Fruit fly (Drosophila melanogaster) whole organism, wandering third instar larva: ENCODE results near the gene PGRP-LA.
A peak's percentile ranks its signal among the peaks of the same experiment; 100 is the strongest.

Experiments used
- Abd-B ChIP-seq: fragments of >200 bp; optimal IDR thresholded peaks from 2 replicates; lab custom pipeline; 2017; ENCODE audit warnings: missing biosample characterization, missing genetic modification characterization
- CG32264 ChIP-seq: fragments of 200-800 bp; sonication (Bioruptor generic); optimal IDR thresholded peaks from 2 replicates; lab custom pipeline; 2016; ENCODE audit warnings: missing biosample characterization, missing genetic modification characterization
- CG9705 ChIP-seq: fragments of 200-800 bp; sonication (Bioruptor generic); optimal IDR thresholded peaks from 2 replicates; lab custom pipeline; 2018; ENCODE audit warnings: missing biosample characterization, mild to moderate bottlenecking, missing genetic modification characterization
- CrebA ChIP-seq: fragments of 200-800 bp; sonication (Bioruptor generic); optimal IDR thresholded peaks from 2 replicates; lab custom pipeline; 2016; ENCODE audit warnings: missing biosample characterization, mild to moderate bottlenecking, missing genetic modification characterization, borderline replicate concordance
- Dfd ChIP-seq: fragments of >200 bp; optimal IDR thresholded peaks from 2 replicates; lab custom pipeline; 2017; ENCODE audit warnings: missing biosample characterization, missing genetic modification characterization
- Dif ChIP-seq: fragments of 200-275, 200-300 bp; sonication (Bioruptor generic); optimal IDR thresholded peaks from 2 replicates; lab custom pipeline; 2018; ENCODE audit warnings: missing biosample characterization, missing genetic modification characterization; ENCODE audit not compliant: partially characterized antibody
- GATAd ChIP-seq: sonication (Bioruptor generic); optimal IDR thresholded peaks from 2 replicates; lab custom pipeline; 2016; ENCODE audit warnings: missing biosample characterization, missing genetic modification characterization
- HLH106 ChIP-seq: fragments of 200-800 bp; optimal IDR thresholded peaks from 3 replicates; lab custom pipeline; 2019; ENCODE audit warnings: missing biosample characterization, mild to moderate bottlenecking, missing genetic modification characterization, moderate library complexity
- Hnf4 ChIP-seq: fragments of 200-800 bp; sonication (Bioruptor generic); optimal IDR thresholded peaks from 2 replicates; lab custom pipeline; 2016; ENCODE audit warnings: missing biosample characterization, mild to moderate bottlenecking, missing genetic modification characterization
- Hr78 ChIP-seq: fragments of >200 bp; optimal IDR thresholded peaks from 2 replicates; lab custom pipeline; 2017; ENCODE audit warnings: missing biosample characterization, missing genetic modification characterization
- Hr83 ChIP-seq: fragments of 200-300 bp; sonication (Bioruptor generic); optimal IDR thresholded peaks from 2 replicates; lab custom pipeline; 2016; ENCODE audit warnings: missing biosample characterization, mild to moderate bottlenecking, missing genetic modification characterization, moderate library complexity; ENCODE audit not compliant: poor library complexity, severe bottlenecking
- Jra ChIP-seq: sonication (Bioruptor generic); optimal IDR thresholded peaks from 2 replicates; lab custom pipeline; 2016; ENCODE audit warnings: missing biosample characterization, missing genetic modification characterization
- Mio ChIP-seq: sonication (Bioruptor generic); optimal IDR thresholded peaks from 2 replicates; lab custom pipeline; 2016; ENCODE audit warnings: missing biosample characterization, missing genetic modification characterization
- Myc ChIP-seq: fragments of >200 bp; optimal IDR thresholded peaks from 2 replicates; lab custom pipeline; 2017
- N ChIP-seq: fragments of >200 bp; optimal IDR thresholded peaks from 2 replicates; lab custom pipeline; 2018; ENCODE audit warnings: missing biosample characterization, missing external identifiers, missing genetic modification characterization
- OdsH ChIP-seq: fragments of 200-800 bp; sonication (Bioruptor generic); optimal IDR thresholded peaks from 2 replicates; lab custom pipeline; 2016; ENCODE audit warnings: missing biosample characterization, mild to moderate bottlenecking, missing genetic modification characterization
- Rel ChIP-seq, 2 experiments: fragments of 200-800 bp; sonication (Bioruptor generic) in 1 of 2; optimal IDR thresholded peaks; 2 replicates in 1 of 2; 3 replicates in 1 of 2; lab custom pipeline; 2016 to 2019; ENCODE audit warnings: mild to moderate bottlenecking in 2 of 2, missing biosample characterization in 2 of 2, missing genetic modification characterization in 2 of 2, moderate library complexity in 1 of 2
- Sp1 ChIP-seq: fragments of 200-800 bp; sonication (Bioruptor generic); optimal IDR thresholded peaks from 3 replicates; lab custom pipeline; 2019; ENCODE audit warnings: missing biosample characterization, mild to moderate bottlenecking, missing genetic modification characterization, moderate library complexity
- Vsx2 ChIP-seq: fragments of 200-300, 225-300 bp; sonication (Bioruptor generic); optimal IDR thresholded peaks from 2 replicates; lab custom pipeline; 2018; ENCODE audit warnings: missing biosample characterization, missing genetic modification characterization; ENCODE audit not compliant: partially characterized antibody
- br ChIP-seq: fragments of 200-800 bp; sonication (Bioruptor generic); optimal IDR thresholded peaks from 2 replicates; lab custom pipeline; 2016; ENCODE audit warnings: missing biosample characterization, missing genetic modification characterization
- brk ChIP-seq: fragments of 200-800 bp; sonication (Bioruptor generic); optimal IDR thresholded peaks from 2 replicates; lab custom pipeline; 2016; ENCODE audit warnings: missing biosample characterization, mild to moderate bottlenecking, missing genetic modification characterization
- dl ChIP-seq, 2 experiments: fragments of 175-275, 200-275 bp in 1 of 2; fragments of 200-275 bp in 1 of 2; sonication (Bioruptor generic); optimal IDR thresholded peaks; lab custom pipeline; 2018; ENCODE audit warnings: mild to moderate bottlenecking in 2 of 2, missing biosample characterization in 2 of 2, missing genetic modification characterization in 2 of 2, moderate library complexity in 2 of 2; ENCODE audit not compliant: partially characterized antibody in 2 of 2, insufficient read depth in 1 of 2
- dmrt93B ChIP-seq: fragments of 200-800 bp; sonication (Bioruptor generic); optimal IDR thresholded peaks from 2 replicates; lab custom pipeline; 2018; ENCODE audit warnings: missing biosample characterization, mild to moderate bottlenecking, missing genetic modification characterization
- dsf ChIP-seq: sonication (Bioruptor generic); optimal IDR thresholded peaks from 2 replicates; lab custom pipeline; 2016; ENCODE audit warnings: missing biosample characterization, missing genetic modification characterization, borderline replicate concordance
- ey ChIP-seq: fragments of 200-800 bp; sonication (Bioruptor generic); optimal IDR thresholded peaks from 2 replicates; lab custom pipeline; 2016; ENCODE audit warnings: missing biosample characterization, missing genetic modification characterization
- foxo ChIP-seq, 2 experiments: fragments of 200-800 bp; sonication (Bioruptor generic); optimal IDR thresholded peaks; 2 replicates in 1 of 2; 3 replicates in 1 of 2; lab custom pipeline; 2016 to 2017; ENCODE audit warnings: missing biosample characterization in 2 of 2, missing genetic modification characterization in 2 of 2
- fru ChIP-seq: fragments of 200-800 bp; sonication (Bioruptor generic); optimal IDR thresholded peaks from 3 replicates; lab custom pipeline; 2016; ENCODE audit warnings: missing biosample characterization, mild to moderate bottlenecking, missing genetic modification characterization
- h ChIP-seq: fragments of 200-800 bp; sonication (Bioruptor generic); optimal IDR thresholded peaks from 3 replicates; lab custom pipeline; 2016; ENCODE audit warnings: missing biosample characterization, mild to moderate bottlenecking, missing genetic modification characterization
- jim ChIP-seq: fragments of 175-275, 200-325 bp; sonication (Bioruptor generic); optimal IDR thresholded peaks from 2 replicates; lab custom pipeline; 2016; ENCODE audit warnings: missing biosample characterization, mild to moderate bottlenecking, missing genetic modification characterization
- lola ChIP-seq: fragments of >200 bp; optimal IDR thresholded peaks from 2 replicates; lab custom pipeline; 2017; ENCODE audit warnings: missing biosample characterization, missing genetic modification characterization
- pan ChIP-seq: fragments of >200 bp; optimal IDR thresholded peaks from 2 replicates; lab custom pipeline; 2017
- psq ChIP-seq: fragments of 200-800 bp; sonication (Bioruptor generic); optimal IDR thresholded peaks from 3 replicates; lab custom pipeline; 2017; ENCODE audit warnings: missing biosample characterization, mild to moderate bottlenecking, missing genetic modification characterization, moderate library complexity
- rgr ChIP-seq: fragments of 200-800 bp; sonication (Bioruptor generic); optimal IDR thresholded peaks from 3 replicates; lab custom pipeline; 2016; ENCODE audit warnings: missing biosample characterization, mild to moderate bottlenecking, missing genetic modification characterization
- sage ChIP-seq: fragments of 200-800 bp; sonication (Bioruptor generic); optimal IDR thresholded peaks from 2 replicates; lab custom pipeline; 2016; ENCODE audit warnings: missing biosample characterization, mild to moderate bottlenecking, missing genetic modification characterization
- sv ChIP-seq: fragments of 200-800 bp; sonication (Bioruptor generic); optimal IDR thresholded peaks from 3 replicates; lab custom pipeline; 2016; ENCODE audit warnings: missing biosample characterization, missing genetic modification characterization
- tai ChIP-seq: sonication (Bioruptor generic); optimal IDR thresholded peaks from 2 replicates; lab custom pipeline; 2016; ENCODE audit warnings: missing biosample characterization, missing genetic modification characterization
- usp ChIP-seq: fragments of >200 bp; optimal IDR thresholded peaks from 2 replicates; lab custom pipeline; 2017; ENCODE audit warnings: missing biosample characterization, missing genetic modification characterization
- woc ChIP-seq: sonication (Bioruptor generic); optimal IDR thresholded peaks from 2 replicates; lab custom pipeline; 2016; ENCODE audit warnings: missing biosample characterization, mild to moderate bottlenecking, missing genetic modification characterization

The PGRP-LA gene

DNA sequence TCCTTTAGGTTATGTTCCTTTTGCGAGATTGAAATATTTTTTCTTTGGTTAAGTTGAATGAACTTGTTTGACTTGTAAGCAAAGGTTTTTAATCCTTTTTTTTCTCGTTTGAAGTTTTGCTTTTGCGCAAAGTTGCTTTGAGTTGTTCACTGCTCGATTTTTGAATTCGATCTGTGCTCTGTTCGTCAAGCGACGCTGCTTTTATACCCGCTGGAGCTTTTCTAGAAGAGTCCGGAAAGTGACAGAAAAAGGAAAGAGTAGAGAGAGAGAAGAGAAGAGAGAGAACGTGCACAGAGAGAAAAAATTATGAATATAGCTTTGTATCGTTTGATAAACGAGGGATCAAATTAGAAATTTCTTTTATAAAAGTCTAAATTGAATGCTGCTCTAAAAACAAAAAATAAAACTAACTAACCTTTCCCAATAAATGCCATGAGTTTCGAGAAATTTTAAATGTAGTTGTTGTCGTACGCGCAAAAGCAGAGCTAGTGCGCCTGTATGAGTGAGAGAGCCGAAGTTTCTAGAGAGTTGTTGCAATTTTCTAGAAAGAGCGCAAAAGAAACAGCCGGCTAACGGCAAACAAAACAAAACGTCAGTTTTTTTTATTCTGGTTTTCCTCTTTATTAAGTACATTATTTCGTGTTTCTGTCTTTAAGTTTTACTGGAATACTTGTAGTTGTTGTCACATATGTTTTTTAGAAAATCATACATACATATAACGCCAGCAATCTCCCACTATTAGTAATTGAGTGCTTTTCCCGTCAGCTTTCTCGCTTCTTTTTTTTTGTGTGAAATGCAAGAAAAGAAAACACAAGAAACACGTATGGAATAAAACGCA, 43.3 kb downstream of the PGRP-LA start, which contains the start of gene Hsp26 (continued):
- no peak for TF ChIP-seq tai
- peak; percentile 95 for TF ChIP-seq fru
- peak; percentile 30 for TF ChIP-seq Mio

DNA sequence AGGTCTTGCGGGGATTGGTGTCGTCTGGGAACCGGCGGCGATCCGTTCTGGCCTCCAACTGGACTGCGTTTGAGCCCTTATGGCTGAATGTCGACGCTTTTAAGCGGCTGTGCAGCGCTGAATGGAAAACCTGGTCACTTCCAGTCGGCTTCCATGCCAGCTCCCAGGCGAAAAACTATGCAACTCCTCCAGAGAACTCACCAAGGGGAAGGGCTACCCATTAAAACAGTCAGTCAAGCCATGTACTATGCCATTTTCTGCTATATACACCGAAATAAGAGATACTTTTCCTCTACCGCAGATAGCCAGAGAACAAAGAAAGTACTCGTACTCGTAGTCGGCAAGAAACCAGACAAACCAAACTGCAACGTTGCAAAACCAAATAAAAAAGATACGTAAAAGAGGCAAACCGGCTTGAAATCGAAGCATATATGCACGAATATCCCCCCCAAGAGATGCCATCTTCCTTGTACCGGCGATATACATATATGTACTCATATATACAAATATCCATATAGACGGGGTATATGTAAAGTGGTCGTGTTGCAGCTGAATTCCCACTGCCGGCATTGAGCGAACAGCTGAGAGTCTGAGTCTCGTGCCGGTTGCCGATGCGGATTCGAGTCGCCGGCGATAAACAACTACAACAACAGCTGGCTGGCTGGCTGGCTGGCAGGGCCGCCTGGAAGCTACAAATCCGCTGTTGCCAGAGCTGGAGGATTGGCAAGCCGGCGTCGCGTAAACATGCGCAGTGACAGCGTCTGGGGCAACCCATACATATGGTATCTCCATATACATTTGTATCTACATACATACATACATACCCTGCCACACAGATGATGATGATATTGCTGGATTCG, 45.6 kb downstream of the PGRP-LA start, which contains the start of gene Hsp67Ba:
TSS of gene Hsp67Ba (minus strand) at position 51 of the 860 bp plus-strand sequence.
- TF ChIP-seq Rel (GFP tag; optimal IDR thresholded peaks at IDR 0.05; lab: Kevin White, UChicago): no peak
- no peak for TF ChIP-seq Rel (tag; optimal IDR thresholded peaks at IDR 0.05; lab: Kevin White, UChicago)
- TF ChIP-seq woc (GFP tag; lab: Kevin White, UChicago): peak; percentile 11
- TF ChIP-seq ey (GFP tag; lab: Kevin White, UChicago): no peak
- TF ChIP-seq Hr78: no peak
- no peak for TF ChIP-seq Vsx2 (GFP tag; lab: Kevin White, UChicago)
- no peak for TF ChIP-seq usp (GFP tag; lab: Kevin White, UChicago)
- no peak for TF ChIP-seq N (GFP tag; lab: Kevin White, UChicago)
- TF ChIP-seq rgr (GFP tag; lab: Kevin White, UChicago): no peak
- TF ChIP-seq Hnf4 (GFP tag; lab: Kevin White, UChicago): no peak
- TF ChIP-seq psq: peak; percentile 49
- TF ChIP-seq lola (GFP tag; lab: Kevin White, UChicago): no peak
- TF ChIP-seq Mio: no peak
- no peak for TF ChIP-seq HLH106
- TF ChIP-seq Hr83 (GFP tag; lab: Kevin White, UChicago): peak; percentile 26
- TF ChIP-seq OdsH (GFP tag; lab: Kevin White, UChicago): no peak
- TF ChIP-seq tai: no peak
- no peak for TF ChIP-seq sage (GFP tag; lab: Kevin White, UChicago)
- no peak for TF ChIP-seq dmrt93B (GFP tag; lab: Kevin White, UChicago)
- no peak for TF ChIP-seq br
- no peak for TF ChIP-seq brk
- no peak for TF ChIP-seq dsf (GFP tag; lab: Kevin White, UChicago)
- TF ChIP-seq fru: peak; percentile 22
- peak; percentile 51 for TF ChIP-seq CrebA (GFP tag; lab: Kevin White, UChicago)
- TF ChIP-seq Sp1 (GFP tag; lab: Kevin White, UChicago): no peak
- TF ChIP-seq h: no peak
- TF ChIP-seq Dif: peak; percentile 51

DNA sequence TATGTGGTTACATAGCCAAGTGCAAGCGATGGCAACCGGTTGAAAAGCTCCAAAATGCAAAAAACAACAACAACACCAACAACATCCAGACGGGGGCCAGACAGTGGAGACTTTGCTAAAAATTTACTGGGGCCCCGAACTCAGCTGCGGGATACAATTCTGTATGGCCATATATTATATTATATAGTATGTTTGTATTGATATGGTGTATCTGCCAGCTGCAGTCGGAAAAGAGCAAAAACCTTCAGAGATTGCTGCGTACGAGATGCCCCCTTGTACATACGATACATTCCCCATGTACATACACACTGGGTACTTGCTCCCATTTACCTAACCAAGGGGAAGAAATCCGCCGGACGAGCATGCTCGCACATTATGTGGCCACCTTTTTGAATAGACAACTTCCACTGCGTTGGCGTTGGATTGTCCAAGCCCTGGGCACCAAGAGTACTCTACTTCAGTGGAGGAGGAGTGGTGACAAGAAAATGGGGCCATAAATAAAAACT, 46.3 kb downstream of the PGRP-LA start:
- peak; percentile 6 for TF ChIP-seq woc (GFP tag; lab: Kevin White, UChicago)
- no peak for TF ChIP-seq Vsx2 (GFP tag; lab: Kevin White, UChicago)
- no peak for TF ChIP-seq Hr83 (GFP tag; lab: Kevin White, UChicago)
- TF ChIP-seq h: no peak
- no peak for TF ChIP-seq GATAd (GFP tag; lab: Kevin White, UChicago)
- no peak for TF ChIP-seq Abd-B (GFP tag; lab: Kevin White, UChicago)
- TF ChIP-seq br: no peak
- no peak for TF ChIP-seq pan
- TF ChIP-seq CG32264 (GFP tag; lab: Kevin White, UChicago): no peak
- TF ChIP-seq Dfd: no peak
- TF ChIP-seq Rel (GFP tag; optimal IDR thresholded peaks at IDR 0.05; lab: Kevin White, UChicago): no peak
- peak; percentile 70 for TF ChIP-seq Rel (tag; optimal IDR thresholded peaks at IDR 0.05; lab: Kevin White, UChicago)
- no peak for TF ChIP-seq foxo (GFP tag; optimal IDR thresholded peaks at IDR 0.05; lab: Kevin White, UChicago)
- no peak for TF ChIP-seq Mio
- TF ChIP-seq fru: no peak
- TF ChIP-seq sv (GFP tag; lab: Kevin White, UChicago): no peak
- TF ChIP-seq OdsH (GFP tag; lab: Kevin White, UChicago): no peak
- TF ChIP-seq dsf (GFP tag; lab: Kevin White, UChicago): no peak
- TF ChIP-seq HLH106: peak; percentile 7
- TF ChIP-seq Sp1 (GFP tag; lab: Kevin White, UChicago): peak; percentile 36
- no peak for TF ChIP-seq sage (GFP tag; lab: Kevin White, UChicago)
- no peak for TF ChIP-seq tai
- no peak for TF ChIP-seq CrebA (GFP tag; lab: Kevin White, UChicago)
- TF ChIP-seq ey (GFP tag; lab: Kevin White, UChicago): no peak
- no peak for TF ChIP-seq Myc
- no peak for TF ChIP-seq jim (GFP tag; lab: Kevin White, UChicago)
- TF ChIP-seq Jra (GFP tag; lab: Kevin White, UChicago): no peak
- TF ChIP-seq Dif: no peak
- TF ChIP-seq usp (GFP tag; lab: Kevin White, UChicago): no peak
- no peak for TF ChIP-seq dmrt93B (GFP tag; lab: Kevin White, UChicago)
- TF ChIP-seq Hr78: no peak
- no peak for TF ChIP-seq psq
- no peak for TF ChIP-seq lola (GFP tag; lab: Kevin White, UChicago)
- TF ChIP-seq brk: no peak
- no peak for TF ChIP-seq rgr (GFP tag; lab: Kevin White, UChicago)
- TF ChIP-seq CG9705: peak; percentile 39
- TF ChIP-seq dl (GFP tag; optimal IDR thresholded peaks at IDR 0.05; lab: Kevin White, UChicago; ENCODE audit: insufficient read depth in 1 of 2, partially characterized antibody in 2 of 2): peak in 1 of 2 experiments; percentile 22
- TF ChIP-seq N (GFP tag; lab: Kevin White, UChicago): no peak
